Worm (Caenorhabditis elegans): ENCODE data around the gene C18B2.3.

ce11 chrX:3633654-3634053 lies 32.0 kb downstream of the C18B2.3 start, which contains the start of gene gst-11:
- TF ChIP-seq nhr-11 (tag; optimal IDR thresholded peaks at IDR 0.05) (no peak), fos-1 (tag; optimal IDR thresholded peaks at IDR 0.05) (no peak), aly-2 (tag; optimal IDR thresholded peaks at IDR 0.05) (no peak), ama-1 (optimal IDR thresholded peaks at IDR 0.05) (no peak)
